Fruit fly (Drosophila melanogaster) S2 (cell line): ENCODE measurements around the gene rux.

Experiments used
- CG8478 ChIP-seq: fragments of >200 bp; optimal IDR thresholded peaks from 2 replicates; lab custom pipeline; 2018
- CTCF ChIP-seq, 2 experiments: fragments of >200 bp; optimal IDR thresholded peaks; 2 replicates each; lab custom pipeline; 2018

dm6 chrX:6050935-6051656, 13.5 kb upstream of the rux start:
- TF ChIP-seq CTCF (optimal IDR thresholded peaks at IDR 0.05; lab: Kevin White, UChicago) (no peak), CG8478 (lab: Kevin White, UChicago) (no peak)
